Worm (Caenorhabditis elegans): Measurements from ENCODE around the gene try-10.

try-10 gene

ce11 chrV:12967925-12968327 lies 45.1 kb downstream of the try-10 start, which contains the start of gene R186.8 (continued):
- TF ChIP-seq nhr-102 (tag; optimal IDR thresholded peaks at IDR 0.05) = peak; percentile 58

DNA sequence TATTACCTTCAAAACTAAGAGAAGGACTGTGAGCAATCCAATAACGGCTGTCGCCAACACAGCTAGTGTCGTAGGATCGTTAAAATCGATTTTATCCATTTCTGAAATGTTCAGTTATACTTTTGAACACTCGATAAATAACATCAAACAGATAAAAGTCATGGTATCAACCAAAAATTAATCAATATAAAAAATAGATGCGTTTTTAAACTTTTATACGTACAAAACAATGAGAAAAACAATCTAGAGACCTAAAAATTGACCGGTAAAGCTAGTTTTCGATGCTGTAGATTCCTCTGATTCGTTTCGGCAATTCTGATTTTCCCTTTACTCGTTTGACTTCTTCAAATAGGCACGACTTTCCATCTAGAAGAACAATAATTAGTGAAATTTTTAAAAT lies 45.9 kb downstream of the try-10 start, which contains the start of gene R186.3:
TSS of gene R186.3 (minus strand) at position 101 of the 400 bp plus-strand sequence.
- TF ChIP-seq lin-38 (GFP tag; IDR thresholded peaks at IDR 0.05) (no peak), lin-1 (GFP tag; IDR thresholded peaks at IDR 0.05) (no peak), unc-39 (tag; optimal IDR thresholded peaks at IDR 0.05) (no peak), spr-1 (tag; optimal IDR thresholded peaks at IDR 0.05) (no peak), rbr-2 (tag; optimal IDR thresholded peaks at IDR 0.05) (no peak), zfp-3 (GFP tag; conservative IDR thresholded peaks at IDR 0.05) (no peak), hmg-1.1 (GFP tag; IDR thresholded peaks at IDR 0.05) (no peak), ZK337.2 (GFP tag; IDR thresholded peaks at IDR 0.05) (no peak), T26A8.4 (GFP tag; IDR thresholded peaks at IDR 0.05) (no peak), php-3 (GFP tag; IDR thresholded peaks at IDR 0.05) (no peak), fkh-10 (GFP tag; optimal IDR thresholded peaks at IDR 0.05) (no peak), lim-7 (GFP tag; IDR thresholded peaks at IDR 0.05) (no peak), attf-4 (tag; optimal IDR thresholded peaks at IDR 0.05) (no peak), F37D6.2 (tag; optimal IDR thresholded peaks at IDR 0.05) (no peak), pha-4 (GFP tag; IDR thresholded peaks at IDR 0.05) (no peak), pha-4 (tag; optimal IDR thresholded peaks at IDR 0.05) (no peak), F10B5.3 (tag; optimal IDR thresholded peaks at IDR 0.05) (no peak), zag-1 (tag; optimal IDR thresholded peaks at IDR 0.05) (no peak), madf-9 (GFP tag; conservative IDR thresholded peaks at IDR 0.05) (no peak), skn-1 (tag; optimal IDR thresholded peaks at IDR 0.05) (no peak), set-16 (GFP tag; IDR thresholded peaks at IDR 0.05) (no peak)

DNA sequence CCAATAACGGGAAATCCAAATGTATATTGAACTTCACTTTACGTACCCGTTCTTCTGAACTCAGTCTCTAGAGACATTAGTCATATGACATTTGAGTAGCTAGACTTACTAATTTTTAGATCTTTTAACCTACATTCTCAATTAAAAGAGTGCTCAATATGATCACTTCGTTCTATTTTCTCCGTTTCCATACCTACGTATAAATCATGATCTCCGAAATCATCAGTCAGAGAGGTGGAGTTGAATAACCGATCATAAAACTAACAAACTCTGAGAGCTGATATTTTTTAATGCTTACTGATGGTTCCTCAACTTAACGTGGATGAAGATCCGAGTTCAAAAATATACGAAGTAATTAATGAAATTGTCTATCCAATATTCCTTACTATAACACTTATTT lies 49.0 kb downstream of the try-10 start, which contains the start of gene srd-35:
TSS of gene srd-35 (plus strand) at position 301 of the 400 bp plus-strand sequence.
- no peak for TF ChIP-seq F44E2.7 (GFP tag; IDR thresholded peaks at IDR 0.05)

- no peak for TF ChIP-seq Y105C5A.15 (GFP tag; IDR thresholded peaks at IDR 0.05)
- TF ChIP-seq egl-27 (tag; optimal IDR thresholded peaks at IDR 0.05) = no peak
- peak; percentile 38 for TF ChIP-seq hlh-30 (tag; optimal IDR thresholded peaks at IDR 0.05; ENCODE audit: insufficient read depth)
- no peak for TF ChIP-seq hlh-11 (tag; optimal IDR thresholded peaks at IDR 0.05)
- TF ChIP-seq dmd-6 (GFP tag; IDR thresholded peaks at IDR 0.05) = no peak
- TF ChIP-seq snpc-1.2 (GFP tag; IDR thresholded peaks at IDR 0.05) = no peak
- no peak for TF ChIP-seq dpl-1 (GFP tag; optimal IDR thresholded peaks at IDR 0.05)
- no peak for TF ChIP-seq ceh-20 (GFP tag; IDR thresholded peaks at IDR 0.05)
- peak; percentile 37 for TF ChIP-seq nhr-28 (tag; optimal IDR thresholded peaks at IDR 0.05)
- no peak for TF ChIP-seq lim-7 (GFP tag; IDR thresholded peaks at IDR 0.05)
- no peak for TF ChIP-seq Y48G9A.11 (GFP tag; IDR thresholded peaks at IDR 0.05)
- no peak for TF ChIP-seq R02D3.7 (tag; optimal IDR thresholded peaks at IDR 0.05)
- no peak for TF ChIP-seq hmg-1.1 (GFP tag; IDR thresholded peaks at IDR 0.05)
- TF ChIP-seq madf-5 (GFP tag; IDR thresholded peaks at IDR 0.05) = no peak
- no peak for TF ChIP-seq Y5F2A.4 (GFP tag; optimal IDR thresholded peaks at IDR 0.05)
- peak in 1 of 2 experiments; percentile 47 for TF ChIP-seq daf-16 (GFP tag; optimal IDR thresholded peaks at IDR 0.05)
- peak; percentile 23 for TF ChIP-seq daf-16 (tag; optimal IDR thresholded peaks at IDR 0.05)
- TF ChIP-seq lsy-2 (tag; optimal IDR thresholded peaks at IDR 0.05) = peak in 1 of 2 experiments; percentile 28
- TF ChIP-seq attf-4 (tag; optimal IDR thresholded peaks at IDR 0.05) = no peak
- peak; percentile 95 for TF ChIP-seq ztf-7 (tag; optimal IDR thresholded peaks at IDR 0.05)
- TF ChIP-seq dve-1 (tag; optimal IDR thresholded peaks at IDR 0.05; ENCODE audit: insufficient read depth) = peak; percentile 52
Measured at ce11 chrV:12963192-12963591, 49.9 kb downstream of the try-10 start, which contains the start of gene hrg-9. Gene hrg-9, minus strand, starts transcription at chrV:12963343.
